Worm (Caenorhabditis elegans) whole organism, L1 larva: ENCODE measurements around the gene ndub-11.

Experiments used
- C34B4.2 ChIP-seq: sonication (generic microtip); optimal IDR thresholded peaks from 2 replicates; lab custom pipeline; 2017; ENCODE audit warnings: mild to moderate bottlenecking, missing genetic modification characterization, missing compliant biosample characterization
- alr-1 ChIP-seq: fragments of 200-800 bp; sonication (Bioruptor generic); optimal IDR thresholded peaks from 2 replicates; lab custom pipeline; 2018; ENCODE audit warnings: borderline replicate concordance, mild to moderate bottlenecking, missing genetic modification characterization, missing compliant biosample characterization
- ama-1 ChIP-seq: fragments of 150-350 bp; optimal IDR thresholded peaks from 2 replicates; lab custom pipeline; 2014
- blmp-1 ChIP-seq: fragments of 150-350 bp; optimal IDR thresholded peaks from 2 replicates; lab custom pipeline; 2014; ENCODE audit warnings: missing biosample characterization, missing genetic modification characterization
- ceh-63 ChIP-seq: fragments of 200-800 bp; sonication (Bioruptor generic); optimal IDR thresholded peaks from 2 replicates; lab custom pipeline; 2018; ENCODE audit warnings: mild to moderate bottlenecking, missing genetic modification characterization, missing compliant biosample characterization
- ceh-8 ChIP-seq: fragments of 200-800 bp; sonication (Bioruptor generic); optimal IDR thresholded peaks from 2 replicates; lab custom pipeline; 2018; ENCODE audit warnings: mild to moderate bottlenecking, missing genetic modification characterization, moderate library complexity, missing compliant biosample characterization
- ceh-90 ChIP-seq: sonication (generic microtip); optimal IDR thresholded peaks from 2 replicates; lab custom pipeline; 2016; ENCODE audit warnings: missing genetic modification characterization, missing compliant biosample characterization
- dsc-1 ChIP-seq: sonication (generic microtip); optimal IDR thresholded peaks from 2 replicates; lab custom pipeline; 2016; ENCODE audit warnings: mild to moderate bottlenecking, missing genetic modification characterization, missing compliant biosample characterization
- efl-3 ChIP-seq: fragments of 200-800 bp; sonication (Bioruptor generic); optimal IDR thresholded peaks from 2 replicates; lab custom pipeline; 2018; ENCODE audit warnings: mild to moderate bottlenecking, missing genetic modification characterization, missing compliant biosample characterization
- egl-13 ChIP-seq: sonication (generic microtip); optimal IDR thresholded peaks from 2 replicates; lab custom pipeline; 2016; ENCODE audit warnings: missing genotype, missing genetic modification reagents, missing genetic modification characterization, missing compliant biosample characterization
- fkh-10 ChIP-seq: sonication (generic microtip); optimal IDR thresholded peaks from 2 replicates; lab custom pipeline; 2017; ENCODE audit warnings: missing biosample characterization, missing genetic modification reagents, missing genetic modification characterization
- fkh-4 ChIP-seq: sonication (generic microtip); optimal IDR thresholded peaks from 2 replicates; lab custom pipeline; 2016; ENCODE audit warnings: missing compliant biosample characterization, missing genetic modification characterization, borderline replicate concordance
- fkh-8 ChIP-seq: sonication (generic microtip); optimal IDR thresholded peaks from 2 replicates; lab custom pipeline; 2016; ENCODE audit warnings: mild to moderate bottlenecking, missing genetic modification characterization, missing compliant biosample characterization
- fos-1 ChIP-seq: fragments of 150-350 bp; optimal IDR thresholded peaks from 2 replicates; lab custom pipeline; 2014; ENCODE audit warnings: missing biosample characterization, missing genetic modification characterization
- hlh-4 ChIP-seq: sonication (generic microtip); optimal IDR thresholded peaks from 2 replicates; lab custom pipeline; 2016; ENCODE audit warnings: mild to moderate bottlenecking, missing genetic modification characterization, missing compliant biosample characterization
- hpl-2 ChIP-seq: fragments of 150-350 bp; optimal IDR thresholded peaks from 2 replicates; lab custom pipeline; 2014; ENCODE audit warnings: missing biosample characterization, missing genetic modification reagents, missing genetic modification characterization
- irx-1 ChIP-seq: sonication (generic microtip); optimal IDR thresholded peaks from 2 replicates; lab custom pipeline; 2016; ENCODE audit warnings: missing genetic modification characterization, missing compliant biosample characterization
- isw-1 ChIP-seq: fragments of 200-800 bp; sonication (Bioruptor generic); IDR thresholded peaks from 2 replicates; pipeline ENCODE4 v1.3.6; 2022; ENCODE audit warnings: missing genetic modification characterization, missing compliant biosample characterization
- lin-13 ChIP-seq: fragments of 150-350 bp; optimal IDR thresholded peaks from 2 replicates; lab custom pipeline; 2014; ENCODE audit warnings: missing biosample characterization, missing genetic modification reagents, missing genetic modification characterization
- lin-35 ChIP-seq, 2 experiments: fragments of 150-350 bp; optimal IDR thresholded peaks; 2 replicates each; lab custom pipeline; 2014; ENCODE audit warnings: missing biosample characterization in 2 of 2, missing genetic modification characterization in 2 of 2, missing genetic modification reagents in 2 of 2
- lin-39 ChIP-seq: fragments of 150-350 bp; optimal IDR thresholded peaks from 2 replicates; lab custom pipeline; 2014; ENCODE audit warnings: missing biosample characterization, missing genetic modification reagents, missing genetic modification characterization
- lsy-2 ChIP-seq, 2 experiments: fragments of 150-350 bp; optimal IDR thresholded peaks; 2 replicates each; lab custom pipeline; 2014; ENCODE audit warnings: missing biosample characterization in 2 of 2, missing genetic modification characterization in 2 of 2
- mdl-1 ChIP-seq, 2 experiments: fragments of 150-350 bp; optimal IDR thresholded peaks; 2 replicates each; lab custom pipeline; 2014 to 2017; ENCODE audit warnings: missing biosample characterization in 2 of 2, missing genetic modification characterization in 2 of 2, inconsistent platforms in 1 of 2
- mef-2 ChIP-seq: fragments of 150-350 bp; optimal IDR thresholded peaks from 2 replicates; lab custom pipeline; 2014; ENCODE audit warnings: missing biosample characterization, missing genetic modification characterization
- nhr-11 ChIP-seq: fragments of 150-350 bp; optimal IDR thresholded peaks from 2 replicates; lab custom pipeline; 2014; ENCODE audit warnings: missing biosample characterization, missing genetic modification characterization
- nhr-20 ChIP-seq: sonication (generic microtip); optimal IDR thresholded peaks from 2 replicates; lab custom pipeline; 2016; ENCODE audit warnings: mild to moderate bottlenecking, missing genetic modification characterization, missing compliant biosample characterization
- nhr-237 ChIP-seq: fragments of 150-350 bp; optimal IDR thresholded peaks from 2 replicates; lab custom pipeline; 2014; ENCODE audit warnings: missing biosample characterization, missing genetic modification characterization
- nhr-47 ChIP-seq: sonication (generic microtip); optimal IDR thresholded peaks from 2 replicates; lab custom pipeline; 2016; ENCODE audit warnings: mild to moderate bottlenecking, missing genetic modification characterization, moderate library complexity, missing compliant biosample characterization
- nhr-71 ChIP-seq: sonication (generic microtip); optimal IDR thresholded peaks from 2 replicates; lab custom pipeline; 2016; ENCODE audit warnings: mild to moderate bottlenecking, missing genetic modification characterization, moderate library complexity, missing compliant biosample characterization
- nhr-76 ChIP-seq: sonication (generic microtip); optimal IDR thresholded peaks from 2 replicates; lab custom pipeline; 2017; ENCODE audit warnings: missing biosample characterization, missing genetic modification characterization
- pag-3 ChIP-seq: sonication (generic microtip); optimal IDR thresholded peaks from 2 replicates; lab custom pipeline; 2017; ENCODE audit warnings: missing genetic modification characterization, mild to moderate bottlenecking, missing compliant biosample characterization, antibody characterized with exemption, borderline replicate concordance; ENCODE audit not compliant: insufficient read depth
- pqm-1 ChIP-seq: sonication (generic microtip); optimal IDR thresholded peaks from 3 replicates; lab custom pipeline; 2017; ENCODE audit warnings: missing biosample characterization, missing genetic modification characterization
- rnt-1 ChIP-seq: sonication (generic microtip); optimal IDR thresholded peaks from 2 replicates; lab custom pipeline; 2016; ENCODE audit warnings: mild to moderate bottlenecking, missing genetic modification characterization, moderate library complexity, missing compliant biosample characterization
- snpc-4 ChIP-seq: fragments of 150-350 bp; optimal IDR thresholded peaks from 2 replicates; lab custom pipeline; 2014; ENCODE audit warnings: missing biosample characterization, missing genetic modification characterization
- snu-23 ChIP-seq: sonication (generic microtip); optimal IDR thresholded peaks from 2 replicates; lab custom pipeline; 2016; ENCODE audit warnings: missing genetic modification characterization, missing compliant biosample characterization
- unc-130 ChIP-seq: fragments of 150-350 bp; optimal IDR thresholded peaks from 2 replicates; lab custom pipeline; 2017; ENCODE audit warnings: missing biosample characterization, missing genetic modification characterization, inconsistent platforms
- unc-30 ChIP-seq: sonication (generic microtip); optimal IDR thresholded peaks from 2 replicates; lab custom pipeline; 2017; ENCODE audit warnings: missing biosample characterization, missing genetic modification characterization
- unc-86 ChIP-seq: sonication (generic microtip); optimal IDR thresholded peaks from 2 replicates; lab custom pipeline; 2016; ENCODE audit warnings: missing genetic modification characterization, missing compliant biosample characterization
- unc-98 ChIP-seq: fragments of 200-800 bp; sonication (Bioruptor generic); IDR thresholded peaks from 2 replicates; pipeline ENCODE4 v1.3.6; 2022; ENCODE audit warnings: missing genetic modification characterization, missing compliant biosample characterization
- vab-15 ChIP-seq: sonication (generic microtip); optimal IDR thresholded peaks from 2 replicates; lab custom pipeline; 2017; ENCODE audit warnings: missing genotype, mild to moderate bottlenecking, missing genetic modification characterization, missing compliant biosample characterization
- zip-4 ChIP-seq: fragments of 200-800 bp; sonication (Bioruptor generic); optimal IDR thresholded peaks from 2 replicates; lab custom pipeline; 2018; ENCODE audit warnings: mild to moderate bottlenecking, missing genetic modification characterization, moderate library complexity, missing compliant biosample characterization

ndub-11 gene

DNA sequence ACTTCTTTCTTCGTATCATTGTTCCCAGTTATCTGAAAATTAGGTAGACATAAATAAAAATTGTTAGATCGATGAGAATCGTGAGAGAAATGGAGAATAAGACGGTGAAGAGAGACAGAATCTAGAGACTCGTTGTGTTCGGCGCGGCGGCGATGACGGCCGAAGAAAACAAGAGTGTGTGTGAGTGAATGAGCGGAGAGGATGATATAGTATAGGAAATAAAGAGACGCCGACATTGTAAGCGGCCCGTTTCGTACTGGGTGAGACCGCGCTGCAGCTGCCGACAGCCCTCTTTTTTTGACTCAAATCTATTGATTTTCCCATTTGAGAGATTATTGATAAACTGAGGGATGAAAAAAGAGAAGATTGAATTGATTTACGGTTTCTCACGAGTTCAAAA, 17.8 kb downstream of the ndub-11 start, which contains the start of gene Y42H9AR.4 (continued):
- TF ChIP-seq unc-98 (GFP tag; lab: Robert Waterston, UW) (no peak), pag-3 (tag; lab: Kevin White, UChicago) (no peak), nhr-11 (peak; percentile 16), lin-35 (GFP tag; optimal IDR thresholded peaks at IDR 0.05; lab: Kevin White, UChicago) (peak in 1 of 2 experiments; percentile 8), snpc-4 (tag; lab: Kevin White, UChicago) (no peak), lsy-2 (tag; optimal IDR thresholded peaks at IDR 0.05; lab: Kevin White, UChicago) (peak; percentile 13), hlh-4 (tag; lab: Kevin White, UChicago) (no peak), irx-1 (tag; lab: Kevin White, UChicago) (no peak), fkh-8 (tag; lab: Kevin White, UChicago) (peak; percentile 4), dsc-1 (tag; lab: Kevin White, UChicago) (no peak), nhr-76 (no peak), unc-86 (tag; lab: Kevin White, UChicago) (no peak), snu-23 (GFP tag; lab: Kevin White, UChicago) (peak; percentile 57), ceh-8 (GFP tag; lab: Kevin White, UChicago) (no peak), hpl-2 (no peak), nhr-71 (tag; lab: Kevin White, UChicago) (peak; percentile 30), nhr-237 (tag; lab: Kevin White, UChicago) (no peak), unc-130 (tag; lab: Kevin White, UChicago) (no peak), isw-1 (GFP tag; lab: Robert Waterston, UW) (no peak), fkh-4 (tag; lab: Kevin White, UChicago) (no peak), efl-3 (GFP tag; lab: Kevin White, UChicago) (no peak), nhr-20 (tag; lab: Kevin White, UChicago) (peak; percentile 38), blmp-1 (tag; lab: Kevin White, UChicago) (peak; percentile 56), egl-13 (tag; lab: Kevin White, UChicago) (no peak), lin-39 (tag; lab: Kevin White, UChicago) (no peak), ceh-90 (no peak), alr-1 (no peak), vab-15 (tag; lab: Kevin White, UChicago) (no peak), nhr-47 (tag; lab: Kevin White, UChicago) (no peak), zip-4 (GFP tag; lab: Kevin White, UChicago) (no peak)

ce11 chrIV:8107502-8107901, 22.5 kb downstream of the ndub-11 start, which contains the start of gene rabs-5:
TSS of gene rabs-5 (minus strand) at chrIV:8107602.
- TF ChIP-seq rnt-1 (tag; lab: Kevin White, UChicago) (no peak), mdl-1 (tag; optimal IDR thresholded peaks at IDR 0.05; lab: Kevin White, UChicago) (no peak), dsc-1 (tag; lab: Kevin White, UChicago) (no peak), nhr-20 (tag; lab: Kevin White, UChicago) (no peak), fkh-10 (GFP tag; lab: Kevin White, UChicago) (no peak), ama-1 (no peak), lin-13 (GFP tag; lab: Kevin White, UChicago) (no peak), ceh-63 (GFP tag; lab: Kevin White, UChicago) (no peak), unc-130 (tag; lab: Kevin White, UChicago) (no peak), C34B4.2 (tag; lab: Kevin White, UChicago) (no peak), fos-1 (tag; lab: Kevin White, UChicago) (no peak), unc-30 (tag; lab: Kevin White, UChicago) (no peak), pqm-1 (tag; lab: Kevin White, UChicago) (no peak), zip-4 (GFP tag; lab: Kevin White, UChicago) (no peak), egl-13 (tag; lab: Kevin White, UChicago) (no peak), mef-2 (tag; lab: Kevin White, UChicago) (no peak), alr-1 (no peak), lsy-2 (tag; optimal IDR thresholded peaks at IDR 0.05; lab: Kevin White, UChicago) (no peak)
